Fruit fly (Drosophila melanogaster): Measurements from ENCODE around the gene CG2924.
A peak's percentile ranks its signal among the peaks of the same experiment; 100 is the strongest.

CG2924 gene

DNA sequence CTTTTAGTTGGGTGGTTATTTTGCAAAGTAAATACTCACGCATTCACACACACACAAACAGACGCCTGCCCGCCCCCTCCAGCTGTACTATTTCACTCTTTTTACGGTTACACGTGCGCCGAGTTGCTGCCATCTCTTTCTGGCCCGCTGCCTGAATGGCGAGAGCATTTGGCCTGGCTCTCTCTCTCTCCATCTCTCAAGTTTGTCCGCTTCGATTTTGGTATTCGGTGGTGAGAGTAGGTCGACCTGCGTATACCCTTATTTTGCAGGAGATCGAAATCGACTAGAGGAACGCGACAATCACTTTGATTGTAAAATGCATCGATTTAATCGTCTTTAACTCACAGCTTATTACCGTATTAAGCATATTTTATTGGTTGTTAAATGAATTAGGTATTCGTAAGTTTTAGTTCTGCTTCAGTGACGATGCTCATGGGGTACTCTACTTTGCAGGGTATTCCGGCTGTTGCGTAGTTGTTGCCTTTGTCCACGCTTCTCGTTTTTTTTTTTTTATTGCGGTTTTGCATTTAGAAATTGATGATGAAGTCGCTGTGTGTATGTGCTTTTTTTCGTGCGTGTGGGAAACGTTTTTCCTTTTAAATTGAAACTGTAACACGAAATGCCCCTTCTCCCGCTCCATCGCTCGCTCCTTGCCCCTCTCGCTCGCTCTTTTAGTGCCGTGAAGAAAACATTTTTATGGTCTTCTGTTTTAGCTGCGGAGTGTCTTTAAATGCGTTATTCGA lies 33.4 kb upstream of the CG2924 start (continued):
- TF ChIP-seq CG17328 (GFP tag; IDR thresholded peaks at IDR 0.05), result peak; percentile 86
- TF ChIP-seq TFAM (GFP tag; optimal IDR thresholded peaks at IDR 0.05), result no peak
- TF ChIP-seq CG17359 (tag; optimal IDR thresholded peaks at IDR 0.05), result peak; percentile 86
- TF ChIP-seq insv (GFP tag; optimal IDR thresholded peaks at IDR 0.05), result peak; percentile 18 to 30
- TF ChIP-seq Tbp (GFP tag; optimal IDR thresholded peaks at IDR 0.05), result no peak
- peak; percentile 90 for TF ChIP-seq CG12659 (GFP tag; optimal IDR thresholded peaks at IDR 0.05)
- TF ChIP-seq luna (GFP tag; optimal IDR thresholded peaks at IDR 0.05), result peak; percentile 53
- peak; percentile 90 for TF ChIP-seq Atf3 (GFP tag; optimal IDR thresholded peaks at IDR 0.05)
- TF ChIP-seq CG7271 (tag; optimal IDR thresholded peaks at IDR 0.05), result peak; percentile 25
- TF ChIP-seq Kr (GFP tag; optimal IDR thresholded peaks at IDR 0.05), result peak; percentile 76
- peak; percentile 78 for TF ChIP-seq H2.0 (GFP tag; IDR thresholded peaks at IDR 0.05)
- TF ChIP-seq tio (GFP tag; optimal IDR thresholded peaks at IDR 0.05), result peak; percentile 72
- peak; percentile 86 for TF ChIP-seq NC2α (GFP tag; optimal IDR thresholded peaks at IDR 0.05)
- TF ChIP-seq Dip2 (GFP tag; IDR thresholded peaks at IDR 0.05), result no peak
- peak; percentile 85 for TF ChIP-seq CG15601 (tag; optimal IDR thresholded peaks at IDR 0.05)
- TF ChIP-seq zf30C (GFP tag; optimal IDR thresholded peaks at IDR 0.05), result no peak
- TF ChIP-seq gcm (GFP tag; optimal IDR thresholded peaks at IDR 0.05), result peak; percentile 83
- peak; percentile 90 for TF ChIP-seq CoRest (tag; optimal IDR thresholded peaks at IDR 0.05)
- TF ChIP-seq CG14050 (GFP tag; IDR thresholded peaks at IDR 0.05), result peak; percentile 83
- peak; percentile 80 for TF ChIP-seq CG12744 (GFP tag; optimal IDR thresholded peaks at IDR 0.05)
- peak; percentile 75 for TF ChIP-seq CG15011 (GFP tag; optimal IDR thresholded peaks at IDR 0.05)
- TF ChIP-seq Hand (GFP tag; optimal IDR thresholded peaks at IDR 0.05), result peak; percentile 87
- peak; percentile 91 for TF ChIP-seq her (GFP tag; optimal IDR thresholded peaks at IDR 0.05)
- peak; percentile 89 for TF ChIP-seq dmrt11E (tag; optimal IDR thresholded peaks at IDR 0.05)
- no peak for TF ChIP-seq zen2 (GFP tag; IDR thresholded peaks at IDR 0.05; ENCODE audit: partially characterized antibody)
- peak; percentile 90 for TF ChIP-seq grau (tag; optimal IDR thresholded peaks at IDR 0.05)
- TF ChIP-seq CG11695 (GFP tag; IDR thresholded peaks at IDR 0.05), result peak; percentile 86
- TF ChIP-seq CG10462 (GFP tag; optimal IDR thresholded peaks at IDR 0.05), result peak; percentile 73
- peak; percentile 92 for TF ChIP-seq gem (tag; optimal IDR thresholded peaks at IDR 0.05)
- TF ChIP-seq Ada2b (GFP tag; IDR thresholded peaks at IDR 0.05), result peak; percentile 88
- peak; percentile 87 for TF ChIP-seq pum (GFP tag; optimal IDR thresholded peaks at IDR 0.05)
- peak; percentile 87 for TF ChIP-seq CG3847 (GFP tag; IDR thresholded peaks at IDR 0.05)
- peak; percentile 68 for TF ChIP-seq CG9215 (GFP tag; IDR thresholded peaks at IDR 0.05)
- peak; percentile 61 for TF ChIP-seq tup (GFP tag; optimal IDR thresholded peaks at IDR 0.05)
- TF ChIP-seq caup (GFP tag; optimal IDR thresholded peaks at IDR 0.05; ENCODE audit: severe bottlenecking), result peak; percentile 87
- TF ChIP-seq CG17829 (tag; optimal IDR thresholded peaks at IDR 0.05), result peak; percentile 83
- TF ChIP-seq CG7556 (GFP tag; optimal IDR thresholded peaks at IDR 0.05), result peak; percentile 91
- peak; percentile 79 for TF ChIP-seq CG12155 (GFP tag; optimal IDR thresholded peaks at IDR 0.05)
- TF ChIP-seq CrebB (tag; optimal IDR thresholded peaks at IDR 0.05), result peak; percentile 90
- peak; percentile 85 for TF ChIP-seq Rfx (GFP tag; IDR thresholded peaks at IDR 0.05)
- TF ChIP-seq B-H1 (GFP tag; IDR thresholded peaks at IDR 0.05), result peak; percentile 66
- TF ChIP-seq CG2202 (tag; optimal IDR thresholded peaks at IDR 0.05), result peak; percentile 68
- TF ChIP-seq cg (GFP tag; optimal IDR thresholded peaks at IDR 0.05), result peak; percentile 71
- TF ChIP-seq CG5953 (GFP tag; IDR thresholded peaks at IDR 0.05), result peak; percentile 72
- peak; percentile 66 for TF ChIP-seq Spps (tag; optimal IDR thresholded peaks at IDR 0.05)
- TF ChIP-seq CG2712 (tag; optimal IDR thresholded peaks at IDR 0.05), result peak; percentile 90
- no peak for TF ChIP-seq gfzf (GFP tag; optimal IDR thresholded peaks at IDR 0.05)
- peak; percentile 84 for TF ChIP-seq Myb (GFP tag; optimal IDR thresholded peaks at IDR 0.05)
- peak; percentile 35; the same call in 1 of the 2 replicates for TF ChIP-seq Doc2 (GFP tag; IDR thresholded peaks at IDR 0.05)

All from whole organism, embryonic.